Fruit fly (Drosophila melanogaster) whole organism, pupa: ENCODE measurements around the gene UQCR-14.

Experiments
- CG34367 ChIP-seq: fragments of 200-800 bp; sonication (Bioruptor generic); optimal IDR thresholded peaks from 2 replicates; lab custom pipeline; 2018; ENCODE audit warnings: missing biosample characterization, mild to moderate bottlenecking, missing genetic modification characterization
- Ets98B ChIP-seq: fragments of 200-800 bp; sonication (Bioruptor generic); IDR thresholded peaks from 2 replicates; pipeline ENCODE4 v1.3.6; 2022; ENCODE audit warnings: missing biosample characterization, missing genetic modification characterization
- Pif1B ChIP-seq: fragments of 200-800 bp; sonication (Bioruptor generic); optimal IDR thresholded peaks from 3 replicates; lab custom pipeline; 2016; ENCODE audit warnings: missing biosample characterization, missing genetic modification characterization
- fd96Ca ChIP-seq: fragments of 200-800 bp; sonication (Bioruptor generic); IDR thresholded peaks from 3 replicates; pipeline ENCODE4 v1.3.6; 2022; ENCODE audit warnings: missing biosample characterization, missing genetic modification characterization

DNA sequence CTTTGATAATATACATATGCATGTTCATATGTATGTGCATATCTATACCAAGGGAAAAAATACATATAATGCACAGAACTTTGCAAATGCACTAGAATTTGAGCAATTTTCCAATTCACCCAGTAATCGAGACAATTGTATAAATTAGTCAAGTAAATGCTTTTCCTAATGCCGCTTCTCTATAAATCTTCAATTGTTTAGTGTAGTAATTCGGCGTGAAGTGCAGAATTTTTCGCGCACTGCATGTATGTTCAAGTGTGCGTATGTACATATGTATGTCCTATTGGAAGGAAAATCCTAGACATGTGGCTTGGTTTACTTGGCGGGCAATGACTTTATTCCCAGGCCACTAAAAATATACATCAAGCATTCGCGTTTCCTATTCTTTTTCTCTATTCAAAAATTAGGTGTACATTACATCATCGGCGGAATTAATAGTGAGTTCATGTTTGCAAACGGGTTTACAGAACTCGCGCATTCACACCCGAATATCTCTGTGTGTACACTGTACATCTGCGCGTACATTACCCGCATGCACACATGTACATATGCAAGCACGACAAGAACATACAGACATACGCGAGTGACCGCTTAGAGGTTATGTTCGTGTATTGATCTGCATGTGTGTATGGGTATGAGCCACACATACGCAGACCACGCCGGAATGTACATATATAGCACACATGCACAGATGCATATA lies 32.9 kb downstream of the UQCR-14 start:
- TF ChIP-seq Pif1B (GFP tag; lab: Kevin White, UChicago) (peak; percentile 86), fd96Ca (GFP tag; lab: Robert Waterston, UW) (peak; percentile 83), CG34367 (tag; lab: Kevin White, UChicago) (peak; percentile 71), Ets98B (peak; percentile 73)
